Worm (Caenorhabditis elegans): ENCODE data around the gene dyf-19.

DNA sequence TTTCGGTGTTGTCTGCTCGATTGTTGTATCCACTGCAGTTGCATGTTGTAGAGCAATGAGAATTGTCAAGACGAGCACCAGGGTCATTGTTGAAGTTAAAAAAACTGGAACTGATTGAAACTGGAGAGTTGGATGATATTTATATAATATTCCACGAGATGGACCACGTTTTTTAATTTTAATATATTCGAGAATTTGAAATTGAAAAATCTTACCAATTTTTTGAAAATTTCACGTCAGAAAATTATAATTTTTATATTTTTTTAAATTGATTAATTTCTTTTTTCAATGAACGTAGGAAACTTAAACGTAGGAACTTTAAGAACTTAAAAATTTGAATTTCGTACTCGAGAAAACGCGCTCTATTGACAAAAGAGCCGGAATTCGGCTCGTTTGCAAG is 7.7 kb downstream of the dyf-19 start, which contains the start of gene Y43F8C.5:
- TF ChIP-seq ceh-19 (GFP tag; optimal IDR thresholded peaks at IDR 0.05) = no peak
- TF ChIP-seq F13H6.1 (tag; optimal IDR thresholded peaks at IDR 0.05) = no peak
- TF ChIP-seq odd-2 (tag; optimal IDR thresholded peaks at IDR 0.05) = no peak
- TF ChIP-seq fkh-10 (GFP tag; optimal IDR thresholded peaks at IDR 0.05) = no peak
- no peak for TF ChIP-seq ceh-6 (GFP tag; optimal IDR thresholded peaks at IDR 0.05)

Data from whole organism, late embryonic.